Worm (Caenorhabditis elegans) whole organism, young adult: ENCODE data around the gene unc-6.

Experiments used
- B0019.2 ChIP-seq: fragments of 200-800 bp; sonication (Bioruptor generic); conservative IDR thresholded peaks from 2 replicates; pipeline ENCODE4 v1.3.6; 2022; ENCODE audit warnings: missing genetic modification reagents, missing genetic modification characterization, missing compliant biosample characterization
- B0035.1 ChIP-seq: sonication (generic microtip); optimal IDR thresholded peaks from 2 replicates; lab custom pipeline; 2016; ENCODE audit warnings: missing genetic modification characterization, mild to moderate bottlenecking, missing compliant biosample characterization, missing genotype, missing genetic modification reagents
- D2030.7 ChIP-seq: fragments of 200-800 bp; sonication (Bioruptor generic); IDR thresholded peaks from 2 replicates; pipeline ENCODE4 v1.3.6; 2022; ENCODE audit warnings: missing genetic modification reagents, missing genetic modification characterization, missing compliant biosample characterization
- F37B4.10 ChIP-seq: fragments of 200-800 bp; sonication (Bioruptor generic); IDR thresholded peaks from 2 replicates; pipeline ENCODE4 v1.3.6; 2022; ENCODE audit warnings: missing genetic modification characterization, missing compliant biosample characterization
- F39B2.1 ChIP-seq: fragments of 200-800 bp; sonication (Bioruptor generic); IDR thresholded peaks from 2 replicates; pipeline ENCODE4 v1.3.6; 2022; ENCODE audit warnings: missing genetic modification reagents, missing genetic modification characterization, missing compliant biosample characterization
- F52B5.7 ChIP-seq: sonication (generic microtip); optimal IDR thresholded peaks from 2 replicates; lab custom pipeline; 2016; ENCODE audit warnings: mild to moderate bottlenecking, missing genetic modification characterization, missing compliant biosample characterization
- F57A8.1 ChIP-seq: fragments of 200-800 bp; sonication (Bioruptor generic); optimal IDR thresholded peaks from 2 replicates; lab custom pipeline; 2018; ENCODE audit warnings: mild to moderate bottlenecking, missing genetic modification characterization, moderate library complexity, missing compliant biosample characterization
- K12H6.12 ChIP-seq: fragments of 200-800 bp; sonication (Bioruptor generic); optimal IDR thresholded peaks from 2 replicates; lab custom pipeline; 2018; ENCODE audit warnings: mild to moderate bottlenecking, missing genetic modification characterization, missing compliant biosample characterization
- T26A5.8 ChIP-seq: sonication (generic microtip); optimal IDR thresholded peaks from 2 replicates; lab custom pipeline; 2016; ENCODE audit warnings: missing genetic modification characterization, missing compliant biosample characterization
- ama-1 ChIP-seq, 3 experiments: fragments of 150-350 bp in 1 of 3; sonication (generic microtip) in 2 of 3; optimal IDR thresholded peaks; 2 replicates each; lab custom pipeline; 2014 to 2018; ENCODE audit warnings: missing biosample characterization in 2 of 3, missing genetic modification characterization in 2 of 3, missing genetic modification reagents in 2 of 3
- attf-6 ChIP-seq: fragments of 200-800 bp; sonication (Bioruptor generic); IDR thresholded peaks from 2 replicates; pipeline ENCODE4 v1.3.6; 2022; ENCODE audit warnings: missing genetic modification reagents, missing genetic modification characterization, missing compliant biosample characterization
- bed-2 ChIP-seq: fragments of 200-800 bp; sonication (Bioruptor generic); IDR thresholded peaks from 2 replicates; pipeline ENCODE4 v1.3.6; 2022; ENCODE audit warnings: missing genetic modification reagents, missing genetic modification characterization, missing compliant biosample characterization
- cebp-2 ChIP-seq: fragments of 200-800 bp; sonication (Bioruptor generic); IDR thresholded peaks from 2 replicates; pipeline ENCODE4 v1.3.6; 2022; ENCODE audit warnings: missing genetic modification characterization, missing compliant biosample characterization
- die-1 ChIP-seq: sonication (generic microtip); optimal IDR thresholded peaks from 2 replicates; lab custom pipeline; 2016; ENCODE audit warnings: missing genotype, mild to moderate bottlenecking, missing genetic modification characterization, missing compliant biosample characterization
- efl-1 ChIP-seq: fragments of 150-350 bp; optimal IDR thresholded peaks from 2 replicates; lab custom pipeline; 2014; ENCODE audit warnings: missing biosample characterization, missing genetic modification reagents, missing genetic modification characterization
- egl-44 ChIP-seq: fragments of 200-800 bp; sonication (Bioruptor generic); IDR thresholded peaks from 2 replicates; pipeline ENCODE4 v1.3.6; 2022; ENCODE audit warnings: missing genetic modification reagents, missing genetic modification characterization, missing compliant biosample characterization
- egrh-3 ChIP-seq: fragments of 200-800 bp; sonication (Bioruptor generic); IDR thresholded peaks from 2 replicates; pipeline ENCODE4 v1.3.6; 2022; ENCODE audit warnings: missing genetic modification reagents, missing genetic modification characterization, missing compliant biosample characterization
- ekl-4 ChIP-seq: fragments of 200-800 bp; sonication (Bioruptor generic); IDR thresholded peaks from 2 replicates; pipeline ENCODE4 v1.3.6; 2022; ENCODE audit warnings: missing genetic modification reagents, missing genetic modification characterization, missing compliant biosample characterization
- fkh-3 ChIP-seq: sonication (generic microtip); optimal IDR thresholded peaks from 2 replicates; lab custom pipeline; 2016; ENCODE audit warnings: mild to moderate bottlenecking, missing genetic modification characterization, missing compliant biosample characterization
- hlh-26 ChIP-seq: fragments of 200-800 bp; sonication (Bioruptor generic); conservative IDR thresholded peaks from 2 replicates; pipeline ENCODE4 v1.3.6; 2022; ENCODE audit warnings: missing genetic modification reagents, missing genetic modification characterization, missing compliant biosample characterization
- hmg-1.2 ChIP-seq: fragments of 200-800 bp; sonication (Bioruptor generic); IDR thresholded peaks from 2 replicates; pipeline ENCODE4 v1.3.6; 2022; ENCODE audit warnings: missing genetic modification reagents, missing genetic modification characterization, missing compliant biosample characterization
- hrde-1 ChIP-seq: sonication (generic microtip); optimal IDR thresholded peaks from 2 replicates; lab custom pipeline; 2016; ENCODE audit warnings: missing genetic modification characterization, mild to moderate bottlenecking, missing compliant biosample characterization, moderate library complexity, missing genotype, missing genetic modification reagents, borderline replicate concordance
- lin-35 ChIP-seq, 3 experiments: fragments of 150-350 bp in 2 of 3; sonication (generic microtip) in 1 of 3; optimal IDR thresholded peaks; 2 replicates each; lab custom pipeline; 2014 to 2018; ENCODE audit warnings: missing biosample characterization in 3 of 3, missing genetic modification characterization in 3 of 3, missing genetic modification reagents in 3 of 3
- lin-40 ChIP-seq: sonication (generic microtip); optimal IDR thresholded peaks from 2 replicates; lab custom pipeline; 2016; ENCODE audit warnings: missing genetic modification characterization, mild to moderate bottlenecking, missing compliant biosample characterization, missing genotype, missing genetic modification reagents
- lin-54 ChIP-seq: fragments of 200-800 bp; sonication (Bioruptor generic); optimal IDR thresholded peaks from 2 replicates; lab custom pipeline; 2018; ENCODE audit warnings: mild to moderate bottlenecking, missing genetic modification characterization, missing compliant biosample characterization
- lsl-1 ChIP-seq: fragments of 200-800 bp; sonication (Bioruptor generic); optimal IDR thresholded peaks from 2 replicates; lab custom pipeline; 2018; ENCODE audit warnings: mild to moderate bottlenecking, missing genetic modification characterization, moderate library complexity, missing compliant biosample characterization
- madf-10 ChIP-seq: sonication (generic microtip); optimal IDR thresholded peaks from 2 replicates; lab custom pipeline; 2016; ENCODE audit warnings: mild to moderate bottlenecking, missing genetic modification characterization, missing compliant biosample characterization
- mcd-1 ChIP-seq: fragments of 200-800 bp; sonication (Bioruptor generic); IDR thresholded peaks from 2 replicates; pipeline ENCODE4 v1.3.6; 2022; ENCODE audit warnings: missing genetic modification reagents, missing genetic modification characterization, missing compliant biosample characterization
- nfya-2 ChIP-seq: fragments of 200-800 bp; sonication (Bioruptor generic); IDR thresholded peaks from 2 replicates; pipeline ENCODE4 v1.3.6; 2022; ENCODE audit warnings: missing genetic modification reagents, missing genetic modification characterization, missing compliant biosample characterization
- nfyb-1 ChIP-seq: fragments of 200-800 bp; sonication (Bioruptor generic); IDR thresholded peaks from 2 replicates; pipeline ENCODE4 v1.3.6; 2022; ENCODE audit warnings: missing genetic modification reagents, missing genetic modification characterization, missing compliant biosample characterization
- nhr-120 ChIP-seq: fragments of 200-800 bp; sonication (Bioruptor generic); IDR thresholded peaks from 2 replicates; pipeline ENCODE4 v1.3.6; 2022; ENCODE audit warnings: missing genetic modification characterization, missing compliant biosample characterization
- nhr-80 ChIP-seq: sonication (generic microtip); optimal IDR thresholded peaks from 2 replicates; lab custom pipeline; 2016; ENCODE audit warnings: missing genetic modification characterization, missing compliant biosample characterization
- nhr-90 ChIP-seq: sonication (generic microtip); optimal IDR thresholded peaks from 2 replicates; lab custom pipeline; 2016; ENCODE audit warnings: missing genotype, mild to moderate bottlenecking, missing genetic modification characterization, missing compliant biosample characterization
- pha-4 ChIP-seq: fragments of 150-350 bp; sonication (generic microtip); optimal IDR thresholded peaks from 2 replicates; lab custom pipeline; 2014; ENCODE audit warnings: missing biosample characterization, missing genetic modification reagents, missing genetic modification characterization
- rec-8 ChIP-seq, 2 experiments: sonication (generic microtip); optimal IDR thresholded peaks; 2 replicates each; lab custom pipeline; 2016; ENCODE audit warnings: mild to moderate bottlenecking in 2 of 2, missing genetic modification characterization in 2 of 2, missing genetic modification reagents in 2 of 2, missing genotype in 2 of 2, missing biosample characterization in 1 of 2, missing compliant biosample characterization in 1 of 2, moderate library complexity in 1 of 2
- sdz-38 ChIP-seq: sonication (generic microtip); optimal IDR thresholded peaks from 2 replicates; lab custom pipeline; 2016; ENCODE audit warnings: missing genotype, missing genetic modification characterization, missing compliant biosample characterization
- snpc-3.4 ChIP-seq: sonication (generic microtip); optimal IDR thresholded peaks from 2 replicates; lab custom pipeline; 2017; ENCODE audit warnings: missing genetic modification characterization, mild to moderate bottlenecking, missing compliant biosample characterization, antibody characterized with exemption, moderate library complexity, missing genotype, missing genetic modification reagents
- somi-1 ChIP-seq: fragments of 200-800 bp; sonication (Bioruptor generic); optimal IDR thresholded peaks from 2 replicates; lab custom pipeline; 2018; ENCODE audit warnings: mild to moderate bottlenecking, missing genetic modification characterization, missing compliant biosample characterization
- xnd-1 ChIP-seq: sonication (generic microtip); optimal IDR thresholded peaks from 2 replicates; lab custom pipeline; 2016; ENCODE audit warnings: missing genotype, missing genetic modification reagents, missing genetic modification characterization, missing compliant biosample characterization
- ztf-26 ChIP-seq: sonication (generic microtip); optimal IDR thresholded peaks from 2 replicates; lab custom pipeline; 2017; ENCODE audit warnings: missing genetic modification characterization, missing compliant biosample characterization
- ztf-3 ChIP-seq: fragments of 200-800 bp; sonication (Bioruptor generic); optimal IDR thresholded peaks from 2 replicates; lab custom pipeline; 2018; ENCODE audit warnings: mild to moderate bottlenecking, missing genetic modification characterization, missing compliant biosample characterization
- ztf-6 ChIP-seq: fragments of 200-800 bp; sonication (Bioruptor generic); IDR thresholded peaks from 2 replicates; pipeline ENCODE4 v1.3.6; 2022; ENCODE audit warnings: missing genetic modification reagents, missing genetic modification characterization, missing compliant biosample characterization

Gene unc-6

ce11 chrX:6840670-6841308 is 48.7 kb upstream of the unc-6 start, which contains the start of the genes glr-6 and asg-2 (continued):
- TF ChIP-seq F52B5.7 (tag; lab: Kevin White, UChicago), result no peak
- no peak for TF ChIP-seq xnd-1 (tag; lab: Kevin White, UChicago)
- no peak for TF ChIP-seq F39B2.1 (GFP tag; lab: Robert Waterston, UW)
- no peak for TF ChIP-seq nhr-120 (GFP tag; lab: Robert Waterston, UW)
- no peak for TF ChIP-seq ztf-6 (GFP tag; lab: Robert Waterston, UW)
- TF ChIP-seq ama-1 (optimal IDR thresholded peaks at IDR 0.05; lab: Kevin White, UChicago), result no peak
- TF ChIP-seq ama-1 (GFP tag; optimal IDR thresholded peaks at IDR 0.05; lab: Kevin White, UChicago), result no peak
- TF ChIP-seq K12H6.12 (tag; lab: Kevin White, UChicago), result peak; percentile 60
- peak in 1 of 3 experiments; percentile 44 for TF ChIP-seq lin-35 (GFP tag; optimal IDR thresholded peaks at IDR 0.05; lab: Kevin White, UChicago)
- no peak for TF ChIP-seq B0019.2 (GFP tag; lab: Robert Waterston, UW)
- TF ChIP-seq lin-40 (tag; lab: Kevin White, UChicago), result peak; percentile 66
- no peak for TF ChIP-seq rec-8 (tag; optimal IDR thresholded peaks at IDR 0.05; lab: Kevin White, UChicago)
- no peak for TF ChIP-seq attf-6 (GFP tag; lab: Robert Waterston, UW)

- TF ChIP-seq T26A5.8 (no peak), ztf-26 (tag; lab: Kevin White, UChicago) (no peak), hlh-26 (GFP tag; lab: Robert Waterston, UW) (no peak), pha-4 (no peak), cebp-2 (GFP tag; lab: Robert Waterston, UW) (no peak), bed-2 (no peak), hrde-1 (tag; lab: Kevin White, UChicago) (no peak), lsl-1 (GFP tag; lab: Kevin White, UChicago) (no peak), lin-40 (tag; lab: Kevin White, UChicago) (no peak), nfya-2 (GFP tag; lab: Robert Waterston, UW) (no peak), egrh-3 (GFP tag; lab: Robert Waterston, UW) (no peak), lin-54 (GFP tag; lab: Kevin White, UChicago) (no peak), B0019.2 (GFP tag; lab: Robert Waterston, UW) (no peak), D2030.7 (GFP tag; lab: Robert Waterston, UW) (no peak), mcd-1 (no peak), ekl-4 (GFP tag; lab: Robert Waterston, UW) (no peak)
These were observed 44.9 kb upstream of the unc-6 start, which contains the start of gene C53B7.3 for ce11 chrX:6844394-6845072. Gene C53B7.3 (plus strand): TSS chrX:6844755.

- TF ChIP-seq egl-44 (GFP tag; lab: Robert Waterston, UW) (no peak), efl-1 (GFP tag; lab: Kevin White, UChicago) (no peak), snpc-3.4 (tag; lab: Kevin White, UChicago) (no peak), sdz-38 (tag; lab: Kevin White, UChicago) (no peak), fkh-3 (tag; lab: Kevin White, UChicago) (no peak), nhr-90 (tag; lab: Kevin White, UChicago) (no peak), F37B4.10 (GFP tag; lab: Robert Waterston, UW) (no peak), nfyb-1 (GFP tag; lab: Robert Waterston, UW) (no peak), nhr-80 (no peak), ztf-3 (no peak), madf-10 (tag; lab: Kevin White, UChicago) (no peak), die-1 (tag; lab: Kevin White, UChicago) (no peak), B0035.1 (tag; lab: Kevin White, UChicago) (no peak), somi-1 (GFP tag; lab: Kevin White, UChicago) (no peak), ama-1 (optimal IDR thresholded peaks at IDR 0.05; lab: Kevin White, UChicago) (no peak), ama-1 (GFP tag; optimal IDR thresholded peaks at IDR 0.05; lab: Kevin White, UChicago) (no peak), F57A8.1 (no peak), hmg-1.2 (no peak)
These were observed 43.5 kb upstream of the unc-6 start, which contains the start of gene C53B7.2 for ce11 chrX:6845934-6846333. Gene C53B7.2 (plus strand): TSS chrX:6846234.
